Fruit fly (Drosophila melanogaster) whole organism, embryonic: Measurements from ENCODE around the gene CG6893.

Experiments
- CG13894 ChIP-seq: fragments of 200-800 bp; sonication (Bioruptor generic); optimal IDR thresholded peaks from 3 replicates; lab custom pipeline; 2018; ENCODE audit warnings: missing biosample characterization, mild to moderate bottlenecking, missing genetic modification characterization, moderate library complexity
- Hey ChIP-seq: fragments of 200-800 bp; sonication (Bioruptor generic); optimal IDR thresholded peaks from 3 replicates; lab custom pipeline; 2018; ENCODE audit warnings: missing biosample characterization, mild to moderate bottlenecking, missing genetic modification characterization
- gt ChIP-seq: fragments of 200-800 bp; sonication (Bioruptor generic); IDR thresholded peaks from 2 replicates; pipeline ENCODE4 v1.3.6; 2022; ENCODE audit warnings: missing biosample characterization, missing genetic modification characterization
- pnt ChIP-seq: fragments of 200-800 bp; sonication (Bioruptor generic); optimal IDR thresholded peaks from 3 replicates; lab custom pipeline; 2016; ENCODE audit warnings: missing biosample characterization, missing genetic modification characterization
- trh ChIP-seq: fragments of 200-800 bp; sonication (Bioruptor generic); optimal IDR thresholded peaks from 2 replicates; lab custom pipeline; 2016; ENCODE audit warnings: missing biosample characterization, missing genetic modification characterization

DNA sequence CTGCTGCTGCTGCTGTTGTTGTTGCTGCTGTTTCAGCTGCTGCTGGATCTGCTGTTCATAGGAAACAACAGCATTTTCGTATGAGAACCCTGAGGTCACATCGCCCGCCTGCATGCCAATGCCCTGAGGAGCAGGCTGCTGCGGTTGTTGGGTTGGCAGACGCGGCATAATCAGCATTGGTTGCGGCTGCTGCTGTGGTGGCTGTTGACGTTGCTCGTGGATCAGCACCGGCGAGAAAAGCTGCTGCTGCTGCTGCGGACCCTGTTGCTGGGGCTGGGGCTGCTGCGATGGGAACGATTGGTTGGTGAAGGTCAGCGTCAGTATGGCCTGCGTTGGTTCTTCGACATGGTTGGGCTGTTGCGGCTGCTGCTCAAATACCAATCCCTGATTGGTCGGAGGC lies 24.1 kb upstream of the CG6893 start:
- TF ChIP-seq CG13894 (tag; lab: Kevin White, UChicago), result no peak
- TF ChIP-seq Hey (tag; lab: Kevin White, UChicago), result no peak
- no peak for TF ChIP-seq trh
- TF ChIP-seq pnt, result no peak
- no peak for TF ChIP-seq gt (GFP tag; lab: Robert Waterston, UW)
